Worm (Caenorhabditis elegans) whole organism, young adult: ENCODE results near the gene ftn-1.

ENCODE experiments used
- B0035.1 ChIP-seq: sonication (generic microtip); optimal IDR thresholded peaks from 2 replicates; lab custom pipeline; 2016; ENCODE audit warnings: missing genetic modification characterization, mild to moderate bottlenecking, missing compliant biosample characterization, missing genotype, missing genetic modification reagents
- F49E8.2 ChIP-seq: sonication (generic microtip); optimal IDR thresholded peaks from 3 replicates; lab custom pipeline; 2017; ENCODE audit warnings: missing genetic modification characterization, mild to moderate bottlenecking, missing compliant biosample characterization, antibody characterized with exemption, moderate library complexity; ENCODE audit not compliant: insufficient read depth
- F57A8.1 ChIP-seq: fragments of 200-800 bp; sonication (Bioruptor generic); optimal IDR thresholded peaks from 2 replicates; lab custom pipeline; 2018; ENCODE audit warnings: mild to moderate bottlenecking, missing genetic modification characterization, moderate library complexity, missing compliant biosample characterization
- F57C9.4 ChIP-seq: sonication (generic microtip); optimal IDR thresholded peaks from 2 replicates; lab custom pipeline; 2017; ENCODE audit warnings: mild to moderate bottlenecking, missing genetic modification characterization, missing compliant biosample characterization
- K12H6.12 ChIP-seq: fragments of 200-800 bp; sonication (Bioruptor generic); optimal IDR thresholded peaks from 2 replicates; lab custom pipeline; 2018; ENCODE audit warnings: mild to moderate bottlenecking, missing genetic modification characterization, missing compliant biosample characterization
- T26A5.8 ChIP-seq: sonication (generic microtip); optimal IDR thresholded peaks from 2 replicates; lab custom pipeline; 2016; ENCODE audit warnings: missing genetic modification characterization, missing compliant biosample characterization
- Y53F4B.3 ChIP-seq: fragments of 200-800 bp; sonication (Bioruptor generic); IDR thresholded peaks from 2 replicates; pipeline ENCODE4 v1.3.6; 2022; ENCODE audit warnings: missing genetic modification reagents, missing genetic modification characterization, missing compliant biosample characterization
- Y56A3A.18 ChIP-seq: fragments of 200-800 bp; sonication (Bioruptor generic); IDR thresholded peaks from 2 replicates; pipeline ENCODE4 v1.3.6; 2022; ENCODE audit warnings: missing genetic modification reagents, missing genetic modification characterization, missing compliant biosample characterization
- Y95B8A.8 ChIP-seq: fragments of 200-800 bp; sonication (Bioruptor generic); IDR thresholded peaks from 2 replicates; pipeline ENCODE4 v1.3.6; 2022; ENCODE audit warnings: missing genetic modification reagents, missing genetic modification characterization, missing compliant biosample characterization
- ama-1 ChIP-seq, 3 experiments: fragments of 150-350 bp in 1 of 3; sonication (generic microtip) in 2 of 3; optimal IDR thresholded peaks; 2 replicates each; lab custom pipeline; 2014 to 2018; ENCODE audit warnings: missing biosample characterization in 2 of 3, missing genetic modification characterization in 2 of 3, missing genetic modification reagents in 2 of 3
- atf-7 ChIP-seq: sonication (generic microtip); optimal IDR thresholded peaks from 2 replicates; lab custom pipeline; 2017; ENCODE audit warnings: mild to moderate bottlenecking, missing genetic modification characterization, missing compliant biosample characterization
- athp-1 ChIP-seq: sonication (generic microtip); optimal IDR thresholded peaks from 2 replicates; lab custom pipeline; 2017; ENCODE audit warnings: mild to moderate bottlenecking, missing genetic modification characterization, missing compliant biosample characterization
- attf-3 ChIP-seq: fragments of 200-800 bp; sonication (Bioruptor generic); conservative IDR thresholded peaks from 2 replicates; pipeline ENCODE4 v1.3.6; 2022; ENCODE audit warnings: missing genetic modification reagents, missing genetic modification characterization, missing compliant biosample characterization
- ccch-3 ChIP-seq: fragments of 200-800 bp; sonication (Bioruptor generic); optimal IDR thresholded peaks from 2 replicates; lab custom pipeline; 2018; ENCODE audit warnings: mild to moderate bottlenecking, missing genetic modification characterization, missing compliant biosample characterization
- cebp-2 ChIP-seq: fragments of 200-800 bp; sonication (Bioruptor generic); IDR thresholded peaks from 2 replicates; pipeline ENCODE4 v1.3.6; 2022; ENCODE audit warnings: missing genetic modification characterization, missing compliant biosample characterization
- ceh-27 ChIP-seq: fragments of 200-800 bp; sonication (Bioruptor generic); optimal IDR thresholded peaks from 2 replicates; lab custom pipeline; 2018; ENCODE audit warnings: mild to moderate bottlenecking, missing genetic modification characterization, moderate library complexity, missing compliant biosample characterization
- egrh-3 ChIP-seq: fragments of 200-800 bp; sonication (Bioruptor generic); IDR thresholded peaks from 2 replicates; pipeline ENCODE4 v1.3.6; 2022; ENCODE audit warnings: missing genetic modification reagents, missing genetic modification characterization, missing compliant biosample characterization
- fkh-3 ChIP-seq: sonication (generic microtip); optimal IDR thresholded peaks from 2 replicates; lab custom pipeline; 2016; ENCODE audit warnings: mild to moderate bottlenecking, missing genetic modification characterization, missing compliant biosample characterization
- hlh-12 ChIP-seq: sonication (generic microtip); optimal IDR thresholded peaks from 2 replicates; lab custom pipeline; 2016; ENCODE audit warnings: missing genetic modification characterization, missing compliant biosample characterization
- hlh-26 ChIP-seq: fragments of 200-800 bp; sonication (Bioruptor generic); conservative IDR thresholded peaks from 2 replicates; pipeline ENCODE4 v1.3.6; 2022; ENCODE audit warnings: missing genetic modification reagents, missing genetic modification characterization, missing compliant biosample characterization
- hmg-1.2 ChIP-seq: fragments of 200-800 bp; sonication (Bioruptor generic); IDR thresholded peaks from 2 replicates; pipeline ENCODE4 v1.3.6; 2022; ENCODE audit warnings: missing genetic modification reagents, missing genetic modification characterization, missing compliant biosample characterization
- let-526 ChIP-seq: fragments of 200-800 bp; sonication (Bioruptor generic); IDR thresholded peaks from 2 replicates; pipeline ENCODE4 v1.3.6; 2022; ENCODE audit warnings: missing genetic modification reagents, missing genetic modification characterization, missing compliant biosample characterization
- lin-40 ChIP-seq: sonication (generic microtip); optimal IDR thresholded peaks from 2 replicates; lab custom pipeline; 2016; ENCODE audit warnings: missing genetic modification characterization, mild to moderate bottlenecking, missing compliant biosample characterization, missing genotype, missing genetic modification reagents
- lir-1 ChIP-seq: fragments of 200-800 bp; sonication (Bioruptor generic); conservative IDR thresholded peaks from 2 replicates; pipeline ENCODE4 v1.3.6; 2022; ENCODE audit warnings: missing genetic modification reagents, missing genetic modification characterization, missing compliant biosample characterization
- lsl-1 ChIP-seq: fragments of 200-800 bp; sonication (Bioruptor generic); optimal IDR thresholded peaks from 2 replicates; lab custom pipeline; 2018; ENCODE audit warnings: mild to moderate bottlenecking, missing genetic modification characterization, moderate library complexity, missing compliant biosample characterization
- lsy-27 ChIP-seq: sonication (generic microtip); optimal IDR thresholded peaks from 2 replicates; lab custom pipeline; 2017; ENCODE audit warnings: missing genetic modification characterization, mild to moderate bottlenecking, missing compliant biosample characterization, antibody characterized with exemption, missing genotype, borderline replicate concordance; ENCODE audit not compliant: insufficient read depth
- madf-10 ChIP-seq: sonication (generic microtip); optimal IDR thresholded peaks from 2 replicates; lab custom pipeline; 2016; ENCODE audit warnings: mild to moderate bottlenecking, missing genetic modification characterization, missing compliant biosample characterization
- madf-3 ChIP-seq: fragments of 200-800 bp; sonication (Bioruptor generic); IDR thresholded peaks from 2 replicates; pipeline ENCODE4 v1.3.6; 2022; ENCODE audit warnings: missing genetic modification reagents, missing genetic modification characterization, missing compliant biosample characterization
- mcd-1 ChIP-seq: fragments of 200-800 bp; sonication (Bioruptor generic); IDR thresholded peaks from 2 replicates; pipeline ENCODE4 v1.3.6; 2022; ENCODE audit warnings: missing genetic modification reagents, missing genetic modification characterization, missing compliant biosample characterization
- mes-4 ChIP-seq: sonication (generic microtip); optimal IDR thresholded peaks from 2 replicates; lab custom pipeline; 2016; ENCODE audit warnings: missing genotype, missing genetic modification characterization, missing compliant biosample characterization
- nfya-2 ChIP-seq: fragments of 200-800 bp; sonication (Bioruptor generic); IDR thresholded peaks from 2 replicates; pipeline ENCODE4 v1.3.6; 2022; ENCODE audit warnings: missing genetic modification reagents, missing genetic modification characterization, missing compliant biosample characterization
- nfyb-1 ChIP-seq: fragments of 200-800 bp; sonication (Bioruptor generic); IDR thresholded peaks from 2 replicates; pipeline ENCODE4 v1.3.6; 2022; ENCODE audit warnings: missing genetic modification reagents, missing genetic modification characterization, missing compliant biosample characterization
- nhr-80 ChIP-seq: sonication (generic microtip); optimal IDR thresholded peaks from 2 replicates; lab custom pipeline; 2016; ENCODE audit warnings: missing genetic modification characterization, missing compliant biosample characterization
- pbrm-1 ChIP-seq: fragments of 200-800 bp; sonication (Bioruptor generic); IDR thresholded peaks from 2 replicates; pipeline ENCODE4 v1.3.6; 2022; ENCODE audit warnings: missing genetic modification reagents, missing genetic modification characterization, missing compliant biosample characterization
- rcor-1 ChIP-seq: fragments of 200-800 bp; sonication (Bioruptor generic); IDR thresholded peaks from 2 replicates; pipeline ENCODE4 v1.3.6; 2022; ENCODE audit warnings: missing genetic modification reagents, missing genetic modification characterization, missing compliant biosample characterization
- snpc-1.1 ChIP-seq: sonication (generic microtip); optimal IDR thresholded peaks from 2 replicates; lab custom pipeline; 2017; ENCODE audit warnings: missing genetic modification characterization, mild to moderate bottlenecking, missing compliant biosample characterization, antibody characterized with exemption, moderate library complexity, missing genotype, missing genetic modification reagents; ENCODE audit not compliant: insufficient read depth
- snpc-1.3 ChIP-seq: sonication (generic microtip); optimal IDR thresholded peaks from 2 replicates; lab custom pipeline; 2017; ENCODE audit warnings: missing genetic modification characterization, mild to moderate bottlenecking, missing compliant biosample characterization, antibody characterized with exemption, moderate library complexity, missing genotype, missing genetic modification reagents; ENCODE audit not compliant: insufficient read depth
- snpc-4 ChIP-seq, 5 experiments: fragments of 150-350 bp in 1 of 5; sonication (generic microtip) in 4 of 5; optimal IDR thresholded peaks; 2 replicates each; lab custom pipeline; 2014 to 2018; ENCODE audit warnings: missing genetic modification characterization in 5 of 5, missing biosample characterization in 3 of 5, antibody characterized with exemption in 2 of 5, mild to moderate bottlenecking in 2 of 5, missing compliant biosample characterization in 2 of 5, missing genotype in 2 of 5, moderate library complexity in 2 of 5, missing genetic modification reagents in 1 of 5
- sptf-2 ChIP-seq: fragments of 200-800 bp; sonication (Bioruptor generic); optimal IDR thresholded peaks from 2 replicates; lab custom pipeline; 2018; ENCODE audit warnings: mild to moderate bottlenecking, missing genetic modification characterization, missing compliant biosample characterization
- tlf-1 ChIP-seq: fragments of 200-800 bp; sonication (Bioruptor generic); optimal IDR thresholded peaks from 2 replicates; lab custom pipeline; 2018; ENCODE audit warnings: mild to moderate bottlenecking, missing genetic modification characterization, missing compliant biosample characterization
- unc-130 ChIP-seq: sonication (generic microtip); optimal IDR thresholded peaks from 2 replicates; lab custom pipeline; 2016; ENCODE audit warnings: missing genetic modification reagents, missing genetic modification characterization, missing compliant biosample characterization
- ztf-22 ChIP-seq: fragments of 200-800 bp; sonication (Bioruptor generic); optimal IDR thresholded peaks from 2 replicates; lab custom pipeline; 2018; ENCODE audit warnings: mild to moderate bottlenecking, missing genetic modification characterization, moderate library complexity, missing compliant biosample characterization
- ztf-25 ChIP-seq: fragments of 200-800 bp; sonication (Bioruptor generic); IDR thresholded peaks from 2 replicates; pipeline ENCODE4 v1.3.6; 2022; ENCODE audit warnings: missing genetic modification reagents, missing genetic modification characterization, missing compliant biosample characterization
- ztf-3 ChIP-seq: fragments of 200-800 bp; sonication (Bioruptor generic); optimal IDR thresholded peaks from 2 replicates; lab custom pipeline; 2018; ENCODE audit warnings: mild to moderate bottlenecking, missing genetic modification characterization, missing compliant biosample characterization

Gene ftn-1

ce11 chrV:7547479-7547878 is at the start of gene ftn-1:
ftn-1 (minus strand) TSS chrV:7547579.
- TF ChIP-seq F57C9.4 (tag; lab: Kevin White, UChicago), result no peak
- TF ChIP-seq pbrm-1, result no peak
- TF ChIP-seq egrh-3, result no peak
- TF ChIP-seq let-526, result no peak
- no peak for TF ChIP-seq unc-130 (GFP tag; lab: Kevin White, UChicago)
- no peak for TF ChIP-seq F49E8.2 (tag; lab: Kevin White, UChicago)
- TF ChIP-seq nhr-80, result no peak
- TF ChIP-seq ama-1 (optimal IDR thresholded peaks at IDR 0.05; lab: Kevin White, UChicago), result no peak
- TF ChIP-seq ama-1 (GFP tag; optimal IDR thresholded peaks at IDR 0.05; lab: Kevin White, UChicago), result no peak
- TF ChIP-seq mes-4 (tag; lab: Kevin White, UChicago), result no peak
- no peak for TF ChIP-seq lir-1 (GFP tag; lab: Robert Waterston, UW)
- TF ChIP-seq fkh-3, result no peak
- TF ChIP-seq lin-40 (tag; lab: Kevin White, UChicago), result no peak
- no peak for TF ChIP-seq attf-3 (GFP tag; lab: Robert Waterston, UW)
- TF ChIP-seq Y56A3A.18 (GFP tag; lab: Robert Waterston, UW), result no peak
- TF ChIP-seq ztf-3 (GFP tag; lab: Kevin White, UChicago), result no peak
- no peak for TF ChIP-seq nfya-2 (GFP tag; lab: Robert Waterston, UW)

- no peak for TF ChIP-seq Y56A3A.18 (GFP tag; lab: Robert Waterston, UW)
- no peak for TF ChIP-seq ceh-27 (GFP tag; lab: Kevin White, UChicago)
- peak; percentile 59 for TF ChIP-seq snpc-1.1 (tag; lab: Kevin White, UChicago)
- TF ChIP-seq snpc-4 (GFP tag; optimal IDR thresholded peaks at IDR 0.05; lab: Kevin White, UChicago), result no peak
- peak in 2 of 4 experiments; percentile 72 to 81 for TF ChIP-seq snpc-4 (tag; optimal IDR thresholded peaks at IDR 0.05; lab: Kevin White, UChicago)
Measured at ce11 chrV:7595132-7595531, 47.8 kb upstream of the ftn-1 start.

- TF ChIP-seq tlf-1 (GFP tag; lab: Kevin White, UChicago) (no peak), lin-40 (tag; lab: Kevin White, UChicago) (no peak), mcd-1 (no peak), hlh-12 (tag; lab: Kevin White, UChicago) (no peak), F57A8.1 (GFP tag; lab: Kevin White, UChicago) (no peak), cebp-2 (no peak), Y95B8A.8 (GFP tag; lab: Robert Waterston, UW) (no peak), ztf-25 (no peak), ztf-22 (no peak), lsy-27 (tag; lab: Kevin White, UChicago) (no peak), K12H6.12 (tag; lab: Kevin White, UChicago) (no peak), madf-10 (tag; lab: Kevin White, UChicago) (no peak), sptf-2 (no peak), madf-3 (GFP tag; lab: Robert Waterston, UW) (no peak), B0035.1 (no peak)
Measured at ce11 chrV:7590454-7590853, 43.1 kb upstream of the ftn-1 start, which contains the start of gene C50E3.6. C50E3.6 (minus strand) TSS chrV:7590554.

ce11 chrV:7587637-7588036 is 40.3 kb upstream of the ftn-1 start, which contains the start of the genes F19F10.11 and C50E3.5:
F19F10.11 (minus strand) TSS chrV:7587704.
C50E3.5 (plus strand) TSS chrV:7587996.
- TF ChIP-seq ccch-3 (no peak), cebp-2 (no peak), Y53F4B.3 (no peak), rcor-1 (no peak), hlh-26 (GFP tag; lab: Robert Waterston, UW) (no peak), T26A5.8 (no peak), nfyb-1 (GFP tag; lab: Robert Waterston, UW) (no peak), lsl-1 (GFP tag; lab: Kevin White, UChicago) (peak; percentile 28), athp-1 (tag; lab: Kevin White, UChicago) (no peak), snpc-1.3 (tag; lab: Kevin White, UChicago) (peak; percentile 60), hmg-1.2 (GFP tag; lab: Robert Waterston, UW) (peak; percentile 98), atf-7 (no peak)
